Worm (Caenorhabditis elegans) whole organism, early embryonic: ENCODE results near the gene sri-19.

Experiments
- B0310.2 ChIP-seq: sonication (generic microtip); optimal IDR thresholded peaks from 2 replicates; lab custom pipeline; 2016; ENCODE audit warnings: mild to moderate bottlenecking, missing genetic modification characterization, missing compliant biosample characterization
- ama-1 ChIP-seq: fragments of 150-350 bp; optimal IDR thresholded peaks from 2 replicates; lab custom pipeline; 2014
- ceh-13 ChIP-seq: fragments of 200-800 bp; sonication (Bioruptor generic); optimal IDR thresholded peaks from 2 replicates; lab custom pipeline; 2018; ENCODE audit warnings: mild to moderate bottlenecking, missing genetic modification characterization, missing compliant biosample characterization
- ets-7 ChIP-seq: sonication (generic microtip); optimal IDR thresholded peaks from 2 replicates; lab custom pipeline; 2016; ENCODE audit warnings: missing genotype, missing genetic modification characterization, missing compliant biosample characterization
- hmbx-1 ChIP-seq: sonication (generic microtip); optimal IDR thresholded peaks from 2 replicates; lab custom pipeline; 2016; ENCODE audit warnings: mild to moderate bottlenecking, missing genetic modification characterization, missing compliant biosample characterization
- hmg-4 ChIP-seq: fragments of 200-800 bp; sonication (Bioruptor generic); optimal IDR thresholded peaks from 2 replicates; lab custom pipeline; 2018; ENCODE audit warnings: mild to moderate bottlenecking, missing genetic modification characterization, missing compliant biosample characterization
- hnd-1 ChIP-seq: sonication (generic microtip); optimal IDR thresholded peaks from 2 replicates; lab custom pipeline; 2016; ENCODE audit warnings: missing genetic modification characterization, missing compliant biosample characterization
- pes-1 ChIP-seq: fragments of 200-800 bp; sonication (Bioruptor generic); IDR thresholded peaks from 2 replicates; pipeline ENCODE4 v1.3.6; 2022; ENCODE audit warnings: missing genetic modification reagents, missing genetic modification characterization, missing compliant biosample characterization
- sea-1 ChIP-seq: fragments of 200-800 bp; sonication (Bioruptor generic); conservative IDR thresholded peaks from 2 replicates; pipeline ENCODE4 v1.3.6; 2022; ENCODE audit warnings: missing genetic modification characterization, missing compliant biosample characterization
- tra-4 ChIP-seq: sonication (generic microtip); optimal IDR thresholded peaks from 2 replicates; lab custom pipeline; 2017; ENCODE audit warnings: missing genetic modification characterization, missing compliant biosample characterization

- TF ChIP-seq ama-1 (lab: Kevin White, UChicago) (no peak), tra-4 (tag; lab: Kevin White, UChicago) (no peak), hnd-1 (no peak), hmbx-1 (no peak), sea-1 (GFP tag; lab: Robert Waterston, UW) (no peak), ets-7 (tag; lab: Kevin White, UChicago) (no peak), hmg-4 (GFP tag; lab: Kevin White, UChicago) (no peak), pes-1 (no peak), ceh-13 (GFP tag; lab: Kevin White, UChicago) (no peak), B0310.2 (no peak)
Measured at ce11 chrIV:10936906-10937540, 21.1 kb upstream of the sri-19 start, which contains the start of gene fic-1.
